Worm (Caenorhabditis elegans) whole organism, L1 larva: ENCODE results near the gene K08D10.13.
"Not testable (repeated sequence)": the region's sequence is repeated elsewhere in the genome, so short reads cannot be mapped to it uniquely, and the experiment has no call there.

ENCODE experiments used
- aly-2 ChIP-seq: fragments of 150-350 bp; optimal IDR thresholded peaks from 2 replicates; lab custom pipeline; 2014; ENCODE audit warnings: missing biosample characterization, missing genetic modification characterization
- ama-1 ChIP-seq: fragments of 150-350 bp; optimal IDR thresholded peaks from 2 replicates; lab custom pipeline; 2014
- ceh-63 ChIP-seq: fragments of 200-800 bp; sonication (Bioruptor generic); optimal IDR thresholded peaks from 2 replicates; lab custom pipeline; 2018; ENCODE audit warnings: mild to moderate bottlenecking, missing genetic modification characterization, missing compliant biosample characterization
- efl-3 ChIP-seq: fragments of 200-800 bp; sonication (Bioruptor generic); optimal IDR thresholded peaks from 2 replicates; lab custom pipeline; 2018; ENCODE audit warnings: mild to moderate bottlenecking, missing genetic modification characterization, missing compliant biosample characterization
- elt-2 ChIP-seq: sonication (generic microtip); optimal IDR thresholded peaks from 2 replicates; lab custom pipeline; 2016; ENCODE audit warnings: missing genetic modification characterization, mild to moderate bottlenecking, inconsistent platforms, missing compliant biosample characterization, missing genetic modification reagents
- fkh-10 ChIP-seq: sonication (generic microtip); optimal IDR thresholded peaks from 2 replicates; lab custom pipeline; 2017; ENCODE audit warnings: missing biosample characterization, missing genetic modification reagents, missing genetic modification characterization
- mep-1 ChIP-seq: fragments of 150-350 bp; optimal IDR thresholded peaks from 2 replicates; lab custom pipeline; 2014; ENCODE audit warnings: missing biosample characterization, missing genetic modification characterization
- nhr-11 ChIP-seq: fragments of 150-350 bp; optimal IDR thresholded peaks from 2 replicates; lab custom pipeline; 2014; ENCODE audit warnings: missing biosample characterization, missing genetic modification characterization
- nhr-77 ChIP-seq: fragments of 150-350 bp; optimal IDR thresholded peaks from 2 replicates; lab custom pipeline; 2014; ENCODE audit warnings: missing biosample characterization, missing genetic modification characterization
- nhr-85 ChIP-seq: sonication (generic microtip); peaks from one replicate; lab custom pipeline; 2016; ENCODE audit warnings: missing genetic modification characterization, inconsistent platforms, missing compliant biosample characterization
- pqm-1 ChIP-seq: sonication (generic microtip); optimal IDR thresholded peaks from 3 replicates; lab custom pipeline; 2017; ENCODE audit warnings: missing biosample characterization, missing genetic modification characterization
- unc-130 ChIP-seq: fragments of 150-350 bp; optimal IDR thresholded peaks from 2 replicates; lab custom pipeline; 2017; ENCODE audit warnings: missing biosample characterization, missing genetic modification characterization, inconsistent platforms
- ztf-4 ChIP-seq: fragments of 150-350 bp; optimal IDR thresholded peaks from 2 replicates; lab custom pipeline; 2014; ENCODE audit warnings: missing biosample characterization, missing genetic modification characterization

ce11 chrIV:4180032-4180431 is 8.7 kb upstream of the K08D10.13 start:
- not testable (repeated sequence) for TF ChIP-seq fkh-10 (GFP tag; lab: Kevin White, UChicago); efl-3; ztf-4 (tag; lab: Kevin White, UChicago); nhr-85 (tag; lab: Kevin White, UChicago); nhr-11 (tag; lab: Kevin White, UChicago); nhr-77 (tag; lab: Kevin White, UChicago); ceh-63; aly-2; pqm-1 (tag; lab: Kevin White, UChicago); ama-1 (lab: Kevin White, UChicago); unc-130; mep-1; elt-2 (tag; lab: Kevin White, UChicago)
